Worm (Caenorhabditis elegans) whole organism, early embryonic: ENCODE results near the gene frk-1.

Source experiments
- F13C5.2 ChIP-seq: sonication (generic microtip); optimal IDR thresholded peaks from 2 replicates; lab custom pipeline; 2017; ENCODE audit warnings: mild to moderate bottlenecking, missing genetic modification characterization, inconsistent platforms, missing compliant biosample characterization
- aly-1 ChIP-seq: sonication (generic microtip); optimal IDR thresholded peaks from 2 replicates; lab custom pipeline; 2016; ENCODE audit warnings: missing genetic modification characterization, missing compliant biosample characterization
- ama-1 ChIP-seq: fragments of 150-350 bp; optimal IDR thresholded peaks from 2 replicates; lab custom pipeline; 2014
- ceh-13 ChIP-seq: fragments of 200-800 bp; sonication (Bioruptor generic); optimal IDR thresholded peaks from 2 replicates; lab custom pipeline; 2018; ENCODE audit warnings: mild to moderate bottlenecking, missing genetic modification characterization, missing compliant biosample characterization
- ceh-36 ChIP-seq: sonication (generic microtip); optimal IDR thresholded peaks from 2 replicates; lab custom pipeline; 2016; ENCODE audit warnings: missing genetic modification characterization, inconsistent platforms, missing compliant biosample characterization
- flt-1 ChIP-seq: fragments of 200-800 bp; sonication (Bioruptor generic); IDR thresholded peaks from 2 replicates; pipeline ENCODE4 v1.3.6; 2022; ENCODE audit warnings: missing genetic modification characterization, missing compliant biosample characterization
- hmbx-1 ChIP-seq: sonication (generic microtip); optimal IDR thresholded peaks from 2 replicates; lab custom pipeline; 2016; ENCODE audit warnings: mild to moderate bottlenecking, missing genetic modification characterization, missing compliant biosample characterization
- hmg-4 ChIP-seq: fragments of 200-800 bp; sonication (Bioruptor generic); optimal IDR thresholded peaks from 2 replicates; lab custom pipeline; 2018; ENCODE audit warnings: mild to moderate bottlenecking, missing genetic modification characterization, missing compliant biosample characterization
- hnd-1 ChIP-seq: sonication (generic microtip); optimal IDR thresholded peaks from 2 replicates; lab custom pipeline; 2016; ENCODE audit warnings: missing genetic modification characterization, missing compliant biosample characterization
- pes-1 ChIP-seq: fragments of 200-800 bp; sonication (Bioruptor generic); IDR thresholded peaks from 2 replicates; pipeline ENCODE4 v1.3.6; 2022; ENCODE audit warnings: missing genetic modification reagents, missing genetic modification characterization, missing compliant biosample characterization
- scrt-1 ChIP-seq: fragments of 200-800 bp; sonication (Bioruptor generic); IDR thresholded peaks from 2 replicates; pipeline ENCODE4 v1.3.6; 2022; ENCODE audit warnings: missing genetic modification characterization, missing compliant biosample characterization
- tbx-11 ChIP-seq: fragments of 200-800 bp; sonication (Bioruptor generic); IDR thresholded peaks from 2 replicates; pipeline ENCODE4 v1.3.6; 2022; ENCODE audit warnings: missing genetic modification characterization, missing compliant biosample characterization
- tbx-37 ChIP-seq: fragments of 200-800 bp; sonication (Bioruptor generic); conservative IDR thresholded peaks from 2 replicates; pipeline ENCODE4 v1.3.6; 2022; ENCODE audit warnings: missing genetic modification reagents, missing genetic modification characterization, missing compliant biosample characterization
- tra-4 ChIP-seq: sonication (generic microtip); optimal IDR thresholded peaks from 2 replicates; lab custom pipeline; 2017; ENCODE audit warnings: missing genetic modification characterization, missing compliant biosample characterization

ce11 chrIV:10042881-10043280 is at the start of gene frk-1:
- no peak for TF ChIP-seq ama-1 (lab: Kevin White, UChicago)
- no peak for TF ChIP-seq hmg-4 (GFP tag; lab: Kevin White, UChicago)
- no peak for TF ChIP-seq tbx-37
- TF ChIP-seq ceh-13 (GFP tag; lab: Kevin White, UChicago), result no peak
- TF ChIP-seq hmbx-1 (tag; lab: Kevin White, UChicago), result no peak
- TF ChIP-seq pes-1, result no peak
- no peak for TF ChIP-seq tra-4
- no peak for TF ChIP-seq flt-1 (GFP tag; lab: Robert Waterston, UW)
- TF ChIP-seq aly-1, result no peak
- no peak for TF ChIP-seq hnd-1 (tag; lab: Kevin White, UChicago)
- no peak for TF ChIP-seq scrt-1 (GFP tag; lab: Robert Waterston, UW)
- TF ChIP-seq ceh-36 (tag; lab: Kevin White, UChicago), result no peak
- TF ChIP-seq tbx-11 (GFP tag; lab: Robert Waterston, UW), result no peak
- TF ChIP-seq F13C5.2 (tag; lab: Kevin White, UChicago), result no peak
